Worm (Caenorhabditis elegans) whole organism, L4 larva: ENCODE data around the gene C14E2.7.

Source experiments
- F49E8.2 ChIP-seq: sonication (generic microtip); optimal IDR thresholded peaks from 2 replicates; lab custom pipeline; 2016; ENCODE audit warnings: missing compliant biosample characterization, mild to moderate bottlenecking, missing genetic modification characterization, borderline replicate concordance
- T26A8.4 ChIP-seq: fragments of 200-800 bp; sonication (Bioruptor generic); IDR thresholded peaks from 2 replicates; pipeline ENCODE4 v1.3.6; 2022; ENCODE audit warnings: missing genetic modification characterization, missing compliant biosample characterization
- aly-2 ChIP-seq: sonication (generic microtip); optimal IDR thresholded peaks from 2 replicates; lab custom pipeline; 2018; ENCODE audit warnings: missing biosample characterization, missing genetic modification characterization
- ama-1 ChIP-seq: fragments of 150-350 bp; optimal IDR thresholded peaks from 2 replicates; lab custom pipeline; 2014; ENCODE audit warnings: inconsistent platforms, mixed read lengths
- ceh-32 ChIP-seq: sonication (generic microtip); optimal IDR thresholded peaks from 2 replicates; lab custom pipeline; 2016; ENCODE audit warnings: mild to moderate bottlenecking, missing genetic modification characterization, missing compliant biosample characterization; ENCODE audit not compliant: poor library complexity
- egl-27 ChIP-seq: sonication (generic microtip); optimal IDR thresholded peaks from 3 replicates; lab custom pipeline; 2017; ENCODE audit warnings: missing biosample characterization, missing genetic modification reagents, missing genetic modification characterization
- lin-13 ChIP-seq: fragments of 150-350 bp; optimal IDR thresholded peaks from 2 replicates; lab custom pipeline; 2014; ENCODE audit warnings: missing biosample characterization, missing genetic modification reagents, missing genetic modification characterization
- nhr-10 ChIP-seq: fragments of 150-350 bp; optimal IDR thresholded peaks from 2 replicates; lab custom pipeline; 2014; ENCODE audit warnings: missing biosample characterization, missing genetic modification characterization
- nhr-111 ChIP-seq: fragments of 200-800 bp; sonication (Bioruptor generic); optimal IDR thresholded peaks from 2 replicates; lab custom pipeline; 2018; ENCODE audit warnings: mild to moderate bottlenecking, missing genetic modification characterization, missing compliant biosample characterization
- nhr-77 ChIP-seq: fragments of 150-350 bp; optimal IDR thresholded peaks from 2 replicates; lab custom pipeline; 2014; ENCODE audit warnings: missing biosample characterization, missing genetic modification characterization
- pha-4 ChIP-seq, 2 experiments: fragments of 150-350 bp in 1 of 2; fragments of 200-800 bp in 1 of 2; sonication (Bioruptor generic) in 1 of 2; IDR thresholded peaks in 1 of 2; optimal IDR thresholded peaks in 1 of 2; 2 replicates each; pipeline versions ENCODE4 v1.3.6 to Lab custom; 2014 to 2022; ENCODE audit warnings: missing genetic modification characterization in 2 of 2, missing genetic modification reagents in 2 of 2, missing biosample characterization in 1 of 2, missing compliant biosample characterization in 1 of 2
- unc-39 ChIP-seq: sonication (generic microtip); optimal IDR thresholded peaks from 2 replicates; lab custom pipeline; 2017; ENCODE audit warnings: missing biosample characterization, missing genetic modification characterization
- unc-62 ChIP-seq, 3 experiments: fragments of 150-350 bp in 1 of 3; sonication (generic microtip); optimal IDR thresholded peaks in 2 of 3; peaks in 1 of 3; 1 replicate in 1 of 3; 2 replicates in 2 of 3; lab custom pipeline; 2014 to 2017; ENCODE audit warnings: missing biosample characterization in 3 of 3, missing genetic modification characterization in 3 of 3, missing genetic modification reagents in 3 of 3, missing genotype in 1 of 3

DNA sequence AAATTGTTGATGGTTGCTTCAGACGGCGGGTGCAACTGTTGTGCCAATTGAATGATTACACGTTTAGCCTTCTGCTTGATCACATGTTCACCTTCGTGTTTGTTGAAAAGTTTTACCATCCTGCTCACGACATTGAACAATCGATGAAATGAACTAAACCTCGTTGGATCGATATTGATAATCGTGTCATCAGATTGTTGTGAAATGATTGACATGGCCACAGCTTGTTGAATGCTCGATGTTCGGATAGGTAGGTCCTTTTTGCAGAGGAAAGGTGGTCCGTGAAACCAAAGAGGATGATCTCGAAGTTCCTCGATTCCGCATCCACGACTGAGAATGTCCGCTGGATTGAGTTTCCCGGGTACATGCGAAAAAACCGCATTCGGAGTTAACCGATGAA, 46.6 kb upstream of the C14E2.7 start:
- TF ChIP-seq lin-13: no peak
- TF ChIP-seq ceh-32 (tag; lab: Kevin White, UChicago): no peak
- no peak for TF ChIP-seq ama-1 (lab: Kevin White, UChicago)
- TF ChIP-seq nhr-77 (tag; lab: Kevin White, UChicago): no peak
- no peak for TF ChIP-seq egl-27 (tag; lab: Kevin White, UChicago)
- TF ChIP-seq T26A8.4 (GFP tag; lab: Robert Waterston, UW): no peak
- no peak for TF ChIP-seq nhr-111 (GFP tag; lab: Kevin White, UChicago)
- TF ChIP-seq F49E8.2 (tag; lab: Kevin White, UChicago): no peak
- peak in 1 of 2 experiments; percentile 97 for TF ChIP-seq unc-62 (GFP tag; optimal IDR thresholded peaks at IDR 0.05 in 1 of 2; lab: Kevin White, UChicago)
- TF ChIP-seq unc-62 (tag; optimal IDR thresholded peaks at IDR 0.05; lab: Kevin White, UChicago): no peak
- TF ChIP-seq unc-39 (tag; lab: Kevin White, UChicago): no peak
- TF ChIP-seq nhr-10 (tag; lab: Kevin White, UChicago): no peak
- no peak for TF ChIP-seq pha-4 (GFP tag; IDR thresholded peaks at IDR 0.05; lab: Robert Waterston, UW)
- no peak for TF ChIP-seq pha-4 (tag; optimal IDR thresholded peaks at IDR 0.05; lab: Kevin White, UChicago)
- no peak for TF ChIP-seq aly-2 (tag; lab: Kevin White, UChicago)
